Worm (Caenorhabditis elegans) whole organism, L1 larva: Measurements from ENCODE around the gene clic-1.

ENCODE experiments used
- ama-1 ChIP-seq: fragments of 150-350 bp; optimal IDR thresholded peaks from 2 replicates; lab custom pipeline; 2014
- sox-4 ChIP-seq: sonication (generic microtip); optimal IDR thresholded peaks from 2 replicates; lab custom pipeline; 2016; ENCODE audit warnings: missing genetic modification characterization, missing compliant biosample characterization

DNA sequence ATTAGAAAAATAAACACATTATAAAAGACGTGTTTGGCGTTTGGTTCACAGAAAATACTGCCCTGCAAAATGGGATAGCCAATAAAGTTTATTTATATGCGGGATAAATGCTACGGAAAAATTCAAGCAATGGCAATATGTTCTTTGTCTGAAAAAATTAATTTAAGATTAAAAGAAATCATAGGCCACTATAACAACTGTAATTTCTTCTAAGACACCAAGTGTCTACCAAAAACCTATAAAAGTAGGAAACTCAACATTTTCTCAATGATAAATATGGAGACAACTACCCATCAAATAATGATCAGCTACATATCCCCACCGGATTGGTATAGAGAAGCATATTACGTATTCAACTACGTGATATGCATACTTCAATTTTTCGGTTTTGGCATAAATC is 29.4 kb downstream of the clic-1 start, which contains the start of gene srw-3:
- TF ChIP-seq sox-4 (no peak), ama-1 (lab: Kevin White, UChicago) (no peak)
